Worm (Caenorhabditis elegans): ENCODE data around the gene T22D1.5.

T22D1.5 gene

DNA sequence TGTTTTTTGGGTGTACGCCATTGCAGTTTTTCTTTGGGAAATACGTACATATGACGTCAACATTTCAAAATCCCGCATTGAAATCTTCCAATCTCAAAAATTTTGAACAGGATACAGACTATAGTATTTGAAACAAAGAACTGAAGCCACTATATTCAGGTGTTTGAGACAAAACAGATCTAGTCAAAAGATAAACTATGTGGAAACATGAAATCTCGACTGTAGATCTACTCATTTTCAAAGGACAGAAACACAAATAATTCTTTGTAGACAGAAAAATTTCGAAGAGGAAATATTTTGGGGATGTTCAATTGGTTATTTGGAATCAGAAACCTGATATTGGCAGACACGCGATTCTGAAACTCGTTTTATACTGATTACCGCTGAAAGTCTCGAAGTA, 21.8 kb downstream of the T22D1.5 start:
- peak; percentile 54 for TF ChIP-seq elt-1 (tag; optimal IDR thresholded peaks at IDR 0.05; ENCODE audit: borderline replicate concordance, insufficient read depth)
- TF ChIP-seq pha-4 (tag; optimal IDR thresholded peaks at IDR 0.05) = no peak

DNA sequence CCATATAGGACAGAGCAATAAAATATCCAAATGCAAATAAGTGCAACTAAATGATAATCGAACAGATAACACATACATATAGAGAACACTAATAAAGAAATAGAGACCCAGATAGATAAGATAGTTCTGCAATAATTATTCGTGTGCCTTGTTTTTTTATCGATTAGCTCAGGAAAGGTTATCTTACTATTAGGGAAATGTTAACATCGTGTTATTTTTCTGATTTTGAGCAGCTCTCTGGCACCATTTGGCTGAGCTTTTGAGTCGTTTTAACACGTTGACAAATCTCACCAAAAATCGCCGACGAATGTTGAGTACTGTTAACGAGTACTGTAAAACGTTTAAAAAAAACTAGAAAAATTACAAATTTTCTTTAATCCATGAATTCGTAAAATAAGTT, 24.7 kb downstream of the T22D1.5 start, which contains the start of gene cest-6:
Gene cest-6, minus strand, starts transcription at position 101 of the 400 bp plus-strand sequence.
- no peak for TF ChIP-seq hlh-1 (tag; optimal IDR thresholded peaks at IDR 0.05)
- no peak for TF ChIP-seq mep-1 (tag; optimal IDR thresholded peaks at IDR 0.05)
- TF ChIP-seq ham-2 (GFP tag; optimal IDR thresholded peaks at IDR 0.05) = no peak
- no peak for TF ChIP-seq tbx-8 (GFP tag; optimal IDR thresholded peaks at IDR 0.05)
- no peak for TF ChIP-seq ceh-43 (GFP tag; optimal IDR thresholded peaks at IDR 0.05)
- TF ChIP-seq drap-1 (GFP tag; optimal IDR thresholded peaks at IDR 0.05) = no peak
- TF ChIP-seq elt-3 (tag; optimal IDR thresholded peaks at IDR 0.05) = no peak
- TF ChIP-seq unc-62 (GFP tag; optimal IDR thresholded peaks at IDR 0.05) = no peak
- no peak for TF ChIP-seq nhr-12 (tag; optimal IDR thresholded peaks at IDR 0.05)
- no peak for TF ChIP-seq pha-4 (tag; optimal IDR thresholded peaks at IDR 0.05)
- TF ChIP-seq M03D4.4 (tag; optimal IDR thresholded peaks at IDR 0.05) = no peak
- no peak for TF ChIP-seq lsy-2 (tag; optimal IDR thresholded peaks at IDR 0.05)
- no peak for TF ChIP-seq cnd-1 (tag; optimal IDR thresholded peaks at IDR 0.05)

DNA sequence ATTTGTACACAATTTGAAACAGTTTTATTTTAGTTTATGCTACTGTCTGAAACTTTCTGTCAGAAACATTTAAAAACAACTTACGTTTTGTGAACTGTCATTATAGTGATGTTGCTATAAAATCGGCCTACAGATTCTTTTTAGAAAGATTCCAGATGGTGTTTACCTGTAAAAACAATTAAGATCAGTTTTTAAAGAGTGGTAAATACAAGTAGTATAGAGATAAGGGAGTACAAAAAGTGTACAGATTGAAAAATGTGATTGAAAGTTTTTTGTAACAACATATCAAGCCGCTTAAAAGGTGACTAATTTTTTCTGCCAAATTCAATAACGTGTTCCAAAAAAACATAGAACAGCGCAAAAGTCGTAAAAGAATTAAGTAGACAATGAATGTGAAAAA, 33.8 kb downstream of the T22D1.5 start, which contains the start of gene npr-12:
Gene npr-12, minus strand, starts transcription at position 101 of the 400 bp plus-strand sequence.
- TF ChIP-seq M03D4.4 (tag; optimal IDR thresholded peaks at IDR 0.05) (no peak), cnd-1 (tag; optimal IDR thresholded peaks at IDR 0.05) (no peak), bed-3 (GFP tag; optimal IDR thresholded peaks at IDR 0.05) (no peak), ces-1 (GFP tag; optimal IDR thresholded peaks at IDR 0.05) (no peak), sem-2 (GFP tag; optimal IDR thresholded peaks at IDR 0.05) (no peak), blmp-1 (tag; optimal IDR thresholded peaks at IDR 0.05) (no peak), elt-3 (tag; optimal IDR thresholded peaks at IDR 0.05) (no peak), nhr-237 (tag; optimal IDR thresholded peaks at IDR 0.05) (no peak), pha-4 (tag; optimal IDR thresholded peaks at IDR 0.05) (no peak), nhr-2 (tag; optimal IDR thresholded peaks at IDR 0.05) (no peak), nhr-28 (tag; optimal IDR thresholded peaks at IDR 0.05) (no peak), tbx-8 (GFP tag; optimal IDR thresholded peaks at IDR 0.05) (no peak), zip-8 (tag; optimal IDR thresholded peaks at IDR 0.05) (no peak)

DNA sequence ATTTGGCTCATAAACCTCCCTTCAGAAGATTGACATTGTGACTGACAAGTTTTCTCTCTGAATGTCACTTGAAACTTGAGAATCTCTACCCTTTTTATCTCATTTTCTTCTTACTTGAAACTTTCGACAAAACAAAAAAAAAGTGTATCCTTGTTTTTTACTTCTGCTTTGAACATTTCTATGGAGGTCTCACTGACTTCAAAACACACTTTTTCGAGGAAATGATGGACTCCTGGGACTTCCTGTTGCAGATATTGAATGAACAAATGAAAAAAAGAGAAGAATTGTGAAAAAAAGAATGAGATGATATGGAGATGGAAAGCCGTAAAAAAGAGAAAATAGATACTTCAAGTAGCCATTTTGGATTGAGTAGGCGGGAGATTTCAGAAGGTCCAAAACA, 37.4 kb downstream of the T22D1.5 start:
- TF ChIP-seq ces-1 (GFP tag; optimal IDR thresholded peaks at IDR 0.05) (no peak), unc-39 (tag; optimal IDR thresholded peaks at IDR 0.05) (no peak), mls-2 (tag; optimal IDR thresholded peaks at IDR 0.05) (no peak), zip-8 (tag; optimal IDR thresholded peaks at IDR 0.05) (no peak), snpc-4 (tag; optimal IDR thresholded peaks at IDR 0.05) (no peak), unc-120 (tag; optimal IDR thresholded peaks at IDR 0.05; ENCODE audit: poor library complexity, severe bottlenecking) (no peak), lin-13 (tag; optimal IDR thresholded peaks at IDR 0.05) (no peak), M03D4.4 (tag; optimal IDR thresholded peaks at IDR 0.05) (no peak), sptf-1 (tag; optimal IDR thresholded peaks at IDR 0.05) (no peak), ztf-11 (tag; optimal IDR thresholded peaks at IDR 0.05) (no peak), tbx-8 (GFP tag; optimal IDR thresholded peaks at IDR 0.05) (no peak), cnd-1 (tag; optimal IDR thresholded peaks at IDR 0.05) (no peak), bed-3 (GFP tag; optimal IDR thresholded peaks at IDR 0.05) (no peak), elt-3 (tag; optimal IDR thresholded peaks at IDR 0.05) (no peak)

DNA sequence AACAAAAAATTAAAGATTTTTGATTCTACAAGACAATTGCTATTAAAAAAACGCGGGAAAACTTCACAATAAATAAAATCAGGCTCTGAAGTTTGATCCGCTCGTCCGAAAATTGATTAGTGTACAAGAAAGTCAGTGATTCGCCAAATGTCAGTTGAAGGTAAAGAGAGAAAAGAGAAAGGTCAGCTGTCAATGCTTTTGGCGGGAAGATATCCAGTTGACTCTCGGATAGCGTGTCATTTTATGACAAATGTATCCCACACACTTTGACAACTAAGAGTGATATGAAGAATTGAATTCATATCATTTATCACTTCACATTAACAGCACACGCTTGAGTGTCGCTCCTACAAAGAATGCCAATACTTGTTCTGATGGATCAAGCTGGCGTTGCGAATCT, 43.1 kb downstream of the T22D1.5 start:
- TF ChIP-seq hlh-1 (tag; optimal IDR thresholded peaks at IDR 0.05) (peak; percentile 92), ces-1 (GFP tag; optimal IDR thresholded peaks at IDR 0.05) (no peak), nhr-2 (tag; optimal IDR thresholded peaks at IDR 0.05) (no peak), unc-120 (tag; optimal IDR thresholded peaks at IDR 0.05; ENCODE audit: poor library complexity, severe bottlenecking) (peak; percentile 27), unc-62 (GFP tag; optimal IDR thresholded peaks at IDR 0.05) (peak; percentile 95)

DNA sequence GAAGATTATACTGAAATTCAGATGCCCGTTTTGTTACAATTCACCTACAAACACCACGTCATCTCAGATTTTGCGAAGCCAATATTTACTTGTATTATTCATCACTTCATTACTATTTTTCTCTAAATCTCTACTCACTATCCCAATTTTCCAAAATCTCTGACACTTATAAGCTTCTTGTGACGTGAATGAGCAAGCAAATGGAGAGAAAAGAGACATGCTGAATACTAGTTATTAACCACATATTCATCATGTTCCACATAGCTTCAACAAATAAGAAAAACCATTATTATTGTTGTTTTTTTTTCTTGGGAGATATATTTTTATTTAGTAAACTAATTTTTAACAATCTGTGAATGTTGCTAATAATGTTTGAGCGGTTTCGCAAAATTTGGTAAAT, 47.5 kb downstream of the T22D1.5 start:
- no peak for TF ChIP-seq tbx-8 (GFP tag; optimal IDR thresholded peaks at IDR 0.05)
- TF ChIP-seq ces-1 (GFP tag; optimal IDR thresholded peaks at IDR 0.05) = peak; percentile 8
